Fruit fly (Drosophila melanogaster): ENCODE measurements around the gene CG2924.

Gene CG2924

DNA sequence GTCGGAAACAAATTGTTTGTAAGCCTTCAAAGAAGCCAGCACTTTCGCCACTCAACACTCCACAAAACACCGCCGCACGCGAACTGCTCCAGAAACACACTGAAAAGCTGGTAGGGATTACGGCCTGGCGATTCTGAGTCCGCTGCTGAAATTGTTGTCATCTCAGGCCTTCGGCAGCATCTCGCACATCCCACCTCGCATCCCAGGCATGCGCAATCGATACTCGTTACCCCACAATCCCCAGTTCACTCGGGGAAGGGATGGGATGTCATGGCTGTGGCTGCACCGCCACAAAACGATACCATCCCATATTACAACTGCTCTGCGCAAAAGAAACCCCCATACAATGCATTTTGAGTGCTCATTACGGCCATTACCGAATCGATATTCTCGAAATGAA is 10.8 kb downstream of the CG2924 start, which contains the start of gene CG3078:
Gene CG3078 (minus strand): TSS at position 101 of the 400 bp plus-strand sequence.
- TF ChIP-seq toe (GFP tag; optimal IDR thresholded peaks at IDR 0.05) (no peak), CG12768 (GFP tag; optimal IDR thresholded peaks at IDR 0.05) (no peak), Mnt (GFP tag; optimal IDR thresholded peaks at IDR 0.05) (no peak), CG11617 (GFP tag; optimal IDR thresholded peaks at IDR 0.05) (no peak), CG7045 (GFP tag; optimal IDR thresholded peaks at IDR 0.05) (no peak), CG7101 (tag; optimal IDR thresholded peaks at IDR 0.05) (no peak), CG14711 (tag; optimal IDR thresholded peaks at IDR 0.05) (no peak), pad (GFP tag; optimal IDR thresholded peaks at IDR 0.05) (no peak), cnc (optimal IDR thresholded peaks at IDR 0.05) (no peak), kay (GFP tag; ENCODE audit: borderline replicate concordance) (no peak), Clk (GFP tag; optimal IDR thresholded peaks at IDR 0.05) (no peak), cic (GFP tag; optimal IDR thresholded peaks at IDR 0.05) (no peak), CG33017 (tag; optimal IDR thresholded peaks at IDR 0.05) (no peak), CG1620 (GFP tag; optimal IDR thresholded peaks at IDR 0.05) (no peak), Crg-1 (GFP tag; optimal IDR thresholded peaks at IDR 0.05) (no peak), tj (GFP tag; optimal IDR thresholded peaks at IDR 0.05) (no peak), CG5204 (GFP tag; optimal IDR thresholded peaks at IDR 0.05) (no peak), ovo (GFP tag; optimal IDR thresholded peaks at IDR 0.05) (no peak), Hr96 (GFP tag; optimal IDR thresholded peaks at IDR 0.05) (no peak), bab1 (GFP tag; optimal IDR thresholded peaks at IDR 0.05) (no peak)

DNA sequence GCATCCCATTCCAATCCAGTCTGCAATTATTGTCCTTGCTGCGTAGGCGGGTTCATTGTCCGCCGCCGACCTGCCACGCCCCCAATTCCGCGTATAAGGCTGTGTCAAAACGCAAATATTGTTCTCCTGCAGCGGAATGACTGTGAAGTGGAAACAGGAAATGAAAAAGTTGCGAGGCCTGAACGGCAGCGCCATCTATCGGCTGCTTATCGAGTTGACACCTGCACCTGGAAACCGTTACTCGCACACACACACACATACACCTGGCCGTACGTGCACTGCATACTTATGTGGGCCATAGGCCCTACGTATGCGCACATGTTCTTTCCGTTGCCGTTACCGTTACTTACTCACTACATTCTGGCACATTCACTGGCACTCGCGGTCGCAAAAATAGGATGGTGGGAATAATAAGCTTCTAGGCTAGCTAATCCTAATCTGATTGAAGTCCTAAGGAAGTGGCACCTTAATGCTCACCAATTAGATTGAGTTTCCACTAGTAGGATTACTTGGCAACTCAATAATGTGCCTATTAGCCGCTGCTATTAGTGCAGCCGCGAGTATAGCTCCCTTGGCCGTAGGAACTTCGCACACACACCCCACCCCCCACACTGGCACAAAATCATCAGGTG is 11.8 kb downstream of the CG2924 start:
- peak; percentile 13 for TF ChIP-seq Mnt (GFP tag; optimal IDR thresholded peaks at IDR 0.05)
- TF ChIP-seq CG5204 (GFP tag; optimal IDR thresholded peaks at IDR 0.05) = no peak
- no peak for TF ChIP-seq CG1620 (GFP tag; optimal IDR thresholded peaks at IDR 0.05)

DNA sequence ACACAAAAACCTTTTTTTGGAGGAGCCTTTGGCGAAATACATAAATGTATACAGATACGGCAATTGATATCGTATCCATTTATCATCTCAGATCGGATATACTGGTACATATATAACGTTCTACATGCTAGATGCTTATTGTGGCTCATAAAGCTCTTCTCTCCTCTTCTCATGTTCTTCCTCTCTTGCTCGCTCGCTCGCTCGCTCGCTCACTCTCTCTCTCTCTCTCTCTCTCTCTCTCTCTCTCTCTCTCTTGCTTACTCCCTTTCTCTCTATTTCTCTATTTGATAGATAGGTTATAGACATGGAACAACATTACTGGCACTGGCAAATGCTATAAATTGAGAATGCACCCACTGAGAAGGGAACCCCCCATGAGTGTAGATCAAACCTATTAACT is 15.5 kb downstream of the CG2924 start:
- TF ChIP-seq CG11617 (GFP tag; optimal IDR thresholded peaks at IDR 0.05) (no peak), CG1620 (GFP tag; optimal IDR thresholded peaks at IDR 0.05) (no peak), bab1 (GFP tag; optimal IDR thresholded peaks at IDR 0.05) (no peak), pad (GFP tag; optimal IDR thresholded peaks at IDR 0.05) (peak; percentile 1)

DNA sequence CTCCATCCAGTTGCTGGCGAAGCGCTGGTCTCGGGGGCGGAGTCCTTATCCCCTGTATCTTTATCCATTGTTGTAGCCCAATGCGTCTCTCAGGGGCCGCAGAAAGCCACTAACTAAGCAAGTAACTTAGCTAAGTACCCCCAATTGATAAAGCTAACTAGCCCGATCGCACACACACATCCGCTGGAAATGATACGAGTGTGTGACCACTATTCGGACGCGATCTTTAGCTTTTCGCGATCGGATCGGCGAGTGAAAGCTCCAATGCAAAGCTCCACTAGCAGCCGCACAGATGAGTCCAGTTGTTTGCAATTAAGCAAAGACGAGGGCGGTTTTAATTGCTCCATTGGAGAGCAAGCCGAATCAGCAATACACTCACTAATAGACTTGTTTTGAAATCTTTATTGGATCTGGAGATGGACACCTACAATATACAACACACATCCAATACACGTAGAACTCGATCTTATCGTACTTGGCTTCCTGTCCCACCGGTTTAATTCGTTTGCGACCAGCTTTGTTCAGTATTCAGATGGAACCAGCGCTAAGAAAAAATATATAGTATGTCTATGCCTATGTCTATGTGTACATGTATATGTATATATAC is 16.4 kb downstream of the CG2924 start, which contains the start of gene CG3091:
Gene CG3091 (minus strand): TSS at position 178 of the 607 bp plus-strand sequence.
- TF ChIP-seq Mnt (GFP tag; optimal IDR thresholded peaks at IDR 0.05) (peak; percentile 3), CG33017 (tag; optimal IDR thresholded peaks at IDR 0.05) (peak; percentile 25), CG11617 (GFP tag; optimal IDR thresholded peaks at IDR 0.05) (no peak), Clk (GFP tag; optimal IDR thresholded peaks at IDR 0.05) (no peak), cic (GFP tag; optimal IDR thresholded peaks at IDR 0.05) (peak; percentile 65)

DNA sequence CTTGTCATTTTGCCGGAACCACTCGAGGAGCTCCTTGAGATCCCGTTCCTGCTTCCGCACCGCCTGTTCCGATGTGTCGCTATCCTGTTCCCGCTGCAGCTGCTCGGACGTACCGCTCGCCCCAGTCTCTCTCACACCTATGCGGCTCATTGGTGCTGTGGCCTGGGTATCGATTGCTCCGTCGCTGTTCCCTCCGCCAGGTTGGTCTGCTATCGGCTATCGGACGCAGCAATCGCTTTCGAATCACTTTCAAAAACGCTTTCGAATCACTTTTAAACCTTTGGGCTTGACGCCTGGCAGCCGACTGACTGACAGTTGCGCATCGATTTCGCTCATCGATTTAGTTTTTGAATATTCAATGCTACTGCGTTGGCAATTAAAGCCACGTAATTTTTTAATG is 18.9 kb downstream of the CG2924 start, which contains the start of gene CG3191:
Gene CG3191 (minus strand): TSS at position 306 of the 400 bp plus-strand sequence.
- TF ChIP-seq CG12768 (GFP tag; optimal IDR thresholded peaks at IDR 0.05) (no peak), Hr96 (GFP tag; optimal IDR thresholded peaks at IDR 0.05) (no peak), Crg-1 (GFP tag; optimal IDR thresholded peaks at IDR 0.05) (no peak), ovo (GFP tag; optimal IDR thresholded peaks at IDR 0.05) (no peak), CG11617 (GFP tag; optimal IDR thresholded peaks at IDR 0.05) (no peak), CG7045 (GFP tag; optimal IDR thresholded peaks at IDR 0.05) (no peak), Mnt (GFP tag; optimal IDR thresholded peaks at IDR 0.05) (no peak), kay (GFP tag; ENCODE audit: borderline replicate concordance) (no peak), CG14711 (tag; optimal IDR thresholded peaks at IDR 0.05) (no peak), cic (GFP tag; optimal IDR thresholded peaks at IDR 0.05) (no peak), CG33017 (tag; optimal IDR thresholded peaks at IDR 0.05) (no peak), toe (GFP tag; optimal IDR thresholded peaks at IDR 0.05) (no peak), cnc (optimal IDR thresholded peaks at IDR 0.05) (no peak), tj (GFP tag; optimal IDR thresholded peaks at IDR 0.05) (no peak)

DNA sequence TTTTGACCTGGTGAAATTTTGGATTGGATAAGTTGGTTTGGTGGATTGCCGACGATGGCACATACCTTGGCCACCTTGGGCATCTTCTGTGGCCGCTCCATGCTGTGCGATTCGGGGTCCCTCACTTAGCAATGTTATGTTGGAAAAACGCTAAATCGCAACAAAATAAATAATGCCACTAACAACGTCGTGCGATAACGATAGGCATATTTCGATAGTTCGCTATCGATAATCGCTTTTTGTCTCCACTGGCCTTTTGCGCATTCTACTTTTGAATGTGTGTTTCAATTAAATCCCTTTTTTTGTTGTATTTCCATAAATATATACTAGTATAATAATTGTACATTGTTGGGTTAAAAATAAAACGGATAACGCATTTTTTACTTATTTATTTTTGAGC is 20.8 kb downstream of the CG2924 start, which contains the start of gene crn:
Gene crn (minus strand): TSS at position 221 of the 400 bp plus-strand sequence.
- TF ChIP-seq CG33017 (tag; optimal IDR thresholded peaks at IDR 0.05) (no peak), Mnt (GFP tag; optimal IDR thresholded peaks at IDR 0.05) (peak; percentile 5)

DNA sequence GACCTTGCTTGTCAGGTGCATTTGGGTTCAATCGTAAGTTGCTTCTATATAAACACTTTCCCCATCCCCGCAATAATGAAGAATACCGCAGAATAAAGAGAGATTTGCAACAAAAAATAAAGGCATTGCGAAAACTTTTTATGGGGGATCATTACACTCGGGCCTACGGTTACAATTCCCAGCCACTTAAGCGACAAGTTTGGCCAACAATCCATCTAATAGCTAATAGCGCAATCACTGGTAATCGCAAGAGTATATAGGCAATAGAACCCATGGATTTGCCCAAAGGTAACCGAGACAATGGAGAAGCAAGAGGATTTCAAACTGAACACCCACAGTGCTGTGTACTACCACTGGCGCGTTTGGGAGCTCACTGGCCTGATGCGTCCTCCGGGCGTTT is 24.6 kb downstream of the CG2924 start, which contains the start of gene Or2a:
Gene Or2a (plus strand): TSS at position 301 of the 400 bp plus-strand sequence.
- TF ChIP-seq cic (GFP tag; optimal IDR thresholded peaks at IDR 0.05) (no peak), CG5204 (GFP tag; optimal IDR thresholded peaks at IDR 0.05) (no peak), pad (GFP tag; optimal IDR thresholded peaks at IDR 0.05) (no peak), Clk (GFP tag; optimal IDR thresholded peaks at IDR 0.05) (no peak), CG14711 (tag; optimal IDR thresholded peaks at IDR 0.05) (no peak), cnc (optimal IDR thresholded peaks at IDR 0.05) (no peak)
